Fruit fly (Drosophila melanogaster) whole organism: ENCODE data around the gene CG32037.

Experiments used
- CG8478 ChIP-seq: fragments of >200 bp; optimal IDR thresholded peaks from 2 replicates; lab custom pipeline; 2018; ENCODE audit warnings: inconsistent platforms
- Dll ChIP-seq: fragments of >200 bp; optimal IDR thresholded peaks from 2 replicates; lab custom pipeline; 2017
- EcR ChIP-seq, 2 experiments: fragments of >200 bp; optimal IDR thresholded peaks; 2 replicates each; lab custom pipeline; 2017; ENCODE audit warnings: missing biosample characterization in 2 of 2, missing genetic modification characterization in 2 of 2, missing genetic modification reagents in 2 of 2
- pan ChIP-seq: fragments of >200 bp; optimal IDR thresholded peaks from 2 replicates; lab custom pipeline; 2017
- psq ChIP-seq: fragments of >200 bp; optimal IDR thresholded peaks from 2 replicates; lab custom pipeline; 2017
- usp ChIP-seq: fragments of >200 bp; optimal IDR thresholded peaks from 2 replicates; lab custom pipeline; 2017; ENCODE audit warnings: missing biosample characterization, missing genetic modification characterization, mixed read lengths

- TF ChIP-seq EcR (GFP tag; optimal IDR thresholded peaks at IDR 0.05; lab: Kevin White, UChicago) (peak; percentile 49 to 61), Dll (lab: Kevin White, UChicago) (no peak), psq (lab: Kevin White, UChicago) (no peak), pan (lab: Kevin White, UChicago) (no peak), usp (GFP tag; lab: Kevin White, UChicago) (no peak), CG8478 (lab: Kevin White, UChicago) (no peak)
Observed at dm6 chr3L:9505713-9506062, 13.7 kb upstream of the CG32037 start.
